Worm (Caenorhabditis elegans): ENCODE measurements around the gene mrps-11.
A peak's percentile ranks its signal among the peaks of the same experiment; 100 is the strongest.

The mrps-11 gene

ce11 chrV:12517757-12518156, 23.3 kb upstream of the mrps-11 start:
- TF ChIP-seq B0261.1 (tag; optimal IDR thresholded peaks at IDR 0.05), result no peak

DNA sequence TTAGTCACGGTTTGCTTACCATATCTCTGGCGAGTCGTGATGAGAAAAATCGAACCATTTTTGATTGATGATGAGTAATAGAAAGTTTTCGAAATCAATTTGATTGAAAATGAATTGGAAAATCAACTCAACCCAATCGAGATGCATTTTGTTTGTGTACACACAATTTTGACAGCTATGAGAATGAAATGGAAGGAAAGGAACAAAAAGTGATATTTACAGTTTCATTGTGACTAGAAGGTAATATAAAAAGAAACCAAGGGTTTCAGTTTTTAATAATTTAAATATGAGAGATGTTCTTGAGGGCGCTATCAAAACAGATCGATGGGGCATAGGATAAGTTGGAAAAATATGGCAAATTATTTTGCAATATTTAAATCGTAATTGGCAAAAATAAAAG, 22.7 kb upstream of the mrps-11 start, which contains the start of gene cal-1:
Gene cal-1 (minus strand): TSS at position 101 of the 400 bp plus-strand sequence.
- no peak for TF ChIP-seq Y79H2A.3 (GFP tag; conservative IDR thresholded peaks at IDR 0.05)
- TF ChIP-seq ZK185.1 (tag; optimal IDR thresholded peaks at IDR 0.05; ENCODE audit: poor library complexity, severe bottlenecking), result no peak
- peak; percentile 10 for TF ChIP-seq unc-62 (GFP tag; optimal IDR thresholded peaks at IDR 0.05)
- no peak for TF ChIP-seq athp-1 (tag; optimal IDR thresholded peaks at IDR 0.05)

- TF ChIP-seq nhr-80 (tag; optimal IDR thresholded peaks at IDR 0.05) (peak; percentile 35), pbrm-1 (GFP tag; IDR thresholded peaks at IDR 0.05) (no peak), cebp-1 (GFP tag; IDR thresholded peaks at IDR 0.05) (peak; percentile 79), cebp-1 (tag; optimal IDR thresholded peaks at IDR 0.05) (peak; percentile 93)
These were observed 19.5 kb upstream of the mrps-11 start for ce11 chrV:12513900-12514299.

- TF ChIP-seq atf-7 (tag; optimal IDR thresholded peaks at IDR 0.05), result no peak
- peak in 1 of 2 experiments; percentile 42 for TF ChIP-seq let-607 (tag; optimal IDR thresholded peaks at IDR 0.05)
- no peak for TF ChIP-seq aptf-3 (GFP tag; IDR thresholded peaks at IDR 0.05)
- no peak for TF ChIP-seq cebp-2 (GFP tag; IDR thresholded peaks at IDR 0.05)
- no peak for TF ChIP-seq nfya-2 (GFP tag; IDR thresholded peaks at IDR 0.05)
- no peak for TF ChIP-seq pbrm-1 (GFP tag; IDR thresholded peaks at IDR 0.05)
- no peak for TF ChIP-seq ztf-26 (tag; optimal IDR thresholded peaks at IDR 0.05)
- no peak for TF ChIP-seq T07F8.4 (tag; optimal IDR thresholded peaks at IDR 0.05)
- TF ChIP-seq aptf-2 (GFP tag; conservative IDR thresholded peaks at IDR 0.05), result no peak
- TF ChIP-seq sdz-38 (tag; optimal IDR thresholded peaks at IDR 0.05), result no peak
- no peak for TF ChIP-seq repo-1 (tag; optimal IDR thresholded peaks at IDR 0.05)
- 0 out of 2 replicates have a peak, but pooled peaks have one; percentile 11 for TF ChIP-seq dox-1 (GFP tag; IDR thresholded peaks at IDR 0.05)
- no peak for TF ChIP-seq K11D2.4 (GFP tag; IDR thresholded peaks at IDR 0.05)
- TF ChIP-seq madf-6 (GFP tag; IDR thresholded peaks at IDR 0.05), result no peak
- no peak for TF ChIP-seq attf-6 (GFP tag; IDR thresholded peaks at IDR 0.05)
- TF ChIP-seq Y53F4B.3 (GFP tag; IDR thresholded peaks at IDR 0.05), result no peak
- TF ChIP-seq egl-44 (GFP tag; IDR thresholded peaks at IDR 0.05), result peak; percentile 47; the same call in 1 of the 2 replicates
- TF ChIP-seq ceh-27 (GFP tag; optimal IDR thresholded peaks at IDR 0.05), result no peak
- no peak for TF ChIP-seq hlh-12 (tag; optimal IDR thresholded peaks at IDR 0.05)
- TF ChIP-seq nfyb-1 (GFP tag; IDR thresholded peaks at IDR 0.05), result 0 out of 2 replicates have a peak, but pooled peaks have one; percentile 29
- TF ChIP-seq nhr-80 (tag; optimal IDR thresholded peaks at IDR 0.05), result peak; percentile 82
- no peak for TF ChIP-seq hsf-1 (GFP tag; IDR thresholded peaks at IDR 0.05)
- no peak for TF ChIP-seq gei-17 (GFP tag; optimal IDR thresholded peaks at IDR 0.05)
- no peak for TF ChIP-seq ceh-40 (GFP tag; IDR thresholded peaks at IDR 0.05)
- no peak for TF ChIP-seq snpc-1.3 (tag; optimal IDR thresholded peaks at IDR 0.05; ENCODE audit: insufficient read depth)
- no peak for TF ChIP-seq F23B12.7 (tag; optimal IDR thresholded peaks at IDR 0.05; ENCODE audit: insufficient read depth)
- TF ChIP-seq ztf-6 (GFP tag; IDR thresholded peaks at IDR 0.05), result no peak
- no peak for TF ChIP-seq Y67H2A.10 (GFP tag; conservative IDR thresholded peaks at IDR 0.05)
- TF ChIP-seq F49E8.2 (tag; optimal IDR thresholded peaks at IDR 0.05; ENCODE audit: insufficient read depth), result no peak
- no peak for TF ChIP-seq F52B5.7 (tag; optimal IDR thresholded peaks at IDR 0.05)
- no peak for TF ChIP-seq mes-4 (tag; optimal IDR thresholded peaks at IDR 0.05)
- no peak for TF ChIP-seq F33H1.4 (GFP tag; IDR thresholded peaks at IDR 0.05)
- TF ChIP-seq lin-26 (GFP tag; IDR thresholded peaks at IDR 0.05), result 0 out of 2 replicates have a peak, but pooled peaks have one; percentile 16
- no peak for TF ChIP-seq tlf-1 (GFP tag; optimal IDR thresholded peaks at IDR 0.05)
- TF ChIP-seq cebp-1 (GFP tag; IDR thresholded peaks at IDR 0.05), result 0 out of 2 replicates have a peak, but pooled peaks have one; percentile 17
- TF ChIP-seq cebp-1 (tag; optimal IDR thresholded peaks at IDR 0.05), result peak; percentile 38
- peak; percentile 61 for TF ChIP-seq unc-62 (GFP tag; optimal IDR thresholded peaks at IDR 0.05)
- no peak for TF ChIP-seq madf-8 (GFP tag; conservative IDR thresholded peaks at IDR 0.05)
- no peak for TF ChIP-seq lsl-1 (GFP tag; optimal IDR thresholded peaks at IDR 0.05)
These were observed 18.4 kb upstream of the mrps-11 start, which contains the start of the genes T28H10.2 and lgmn-1 for ce11 chrV:12512773-12513172. T28H10.2 (minus strand) TSS chrV:12512949. lgmn-1 (plus strand) TSS chrV:12513056.
